Worm (Caenorhabditis elegans): Measurements from ENCODE around the gene npp-23.

- no peak for TF ChIP-seq die-1 (tag; optimal IDR thresholded peaks at IDR 0.05)
- no peak for TF ChIP-seq bed-2 (GFP tag; IDR thresholded peaks at IDR 0.05)
- TF ChIP-seq cebp-1 (GFP tag; IDR thresholded peaks at IDR 0.05) = no peak
- TF ChIP-seq cebp-1 (tag; optimal IDR thresholded peaks at IDR 0.05) = no peak
These were observed 11.7 kb upstream of the npp-23 start, which contains the start of gene C09G9.8 for ce11 chrIV:8881181-8881580.
